Worm (Caenorhabditis elegans): ENCODE data around the gene srv-25.

DNA sequence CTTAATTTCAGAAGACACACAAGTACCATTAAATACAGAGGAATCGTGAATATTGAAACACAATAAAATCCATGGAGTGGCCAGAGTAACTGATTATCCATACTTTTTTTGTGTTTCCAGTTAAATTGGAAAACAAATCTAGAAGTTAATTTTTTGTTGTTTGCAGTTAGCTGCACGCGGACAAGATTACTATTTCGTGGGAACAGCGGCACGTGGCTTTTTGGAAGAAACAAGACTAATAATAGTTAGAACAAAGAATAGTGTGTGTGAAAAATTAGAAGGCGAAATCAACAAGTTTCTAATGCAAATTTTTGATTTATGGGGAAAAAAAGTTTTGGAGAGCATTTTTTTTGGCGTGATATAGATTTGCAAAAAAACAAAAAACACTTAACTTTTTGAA is 37.0 kb downstream of the srv-25 start, which contains the start of gene srv-29:
- no peak for TF ChIP-seq attf-4 (tag; optimal IDR thresholded peaks at IDR 0.05)
- no peak for TF ChIP-seq aha-1 (tag)
- TF ChIP-seq rbr-2 (tag; optimal IDR thresholded peaks at IDR 0.05), result no peak
- no peak for TF ChIP-seq daf-12 (tag; optimal IDR thresholded peaks at IDR 0.05)
- no peak for TF ChIP-seq jun-1 (tag; optimal IDR thresholded peaks at IDR 0.05)
- no peak for TF ChIP-seq R02D3.7 (tag; optimal IDR thresholded peaks at IDR 0.05)
- no peak for TF ChIP-seq unc-130 (GFP tag; optimal IDR thresholded peaks at IDR 0.05)
- no peak for TF ChIP-seq nhr-102 (tag; optimal IDR thresholded peaks at IDR 0.05)
- TF ChIP-seq fkh-10 (GFP tag; optimal IDR thresholded peaks at IDR 0.05), result no peak
- TF ChIP-seq ces-1 (GFP tag; optimal IDR thresholded peaks at IDR 0.05), result no peak
- no peak for TF ChIP-seq fos-1 (tag; optimal IDR thresholded peaks at IDR 0.05)
- TF ChIP-seq nhr-25 (tag; optimal IDR thresholded peaks at IDR 0.05; ENCODE audit: borderline replicate concordance, insufficient read depth), result no peak

Measured in whole organism, L4 larva.